Worm (Caenorhabditis elegans) whole organism, L3 larva: ENCODE data around the gene pfd-4.

Experiments
- aly-2 ChIP-seq: fragments of 150-350 bp; optimal IDR thresholded peaks from 2 replicates; lab custom pipeline; 2014; ENCODE audit warnings: missing biosample characterization, missing genetic modification characterization
- ama-1 ChIP-seq: fragments of 150-350 bp; optimal IDR thresholded peaks from 2 replicates; lab custom pipeline; 2018
- elt-1 ChIP-seq: fragments of 150-350 bp; optimal IDR thresholded peaks from 2 replicates; lab custom pipeline; 2014; ENCODE audit warnings: missing biosample characterization, missing genetic modification characterization
- nhr-12 ChIP-seq: fragments of 150-350 bp; optimal IDR thresholded peaks from 2 replicates; lab custom pipeline; 2014; ENCODE audit warnings: missing biosample characterization, missing genetic modification characterization

DNA sequence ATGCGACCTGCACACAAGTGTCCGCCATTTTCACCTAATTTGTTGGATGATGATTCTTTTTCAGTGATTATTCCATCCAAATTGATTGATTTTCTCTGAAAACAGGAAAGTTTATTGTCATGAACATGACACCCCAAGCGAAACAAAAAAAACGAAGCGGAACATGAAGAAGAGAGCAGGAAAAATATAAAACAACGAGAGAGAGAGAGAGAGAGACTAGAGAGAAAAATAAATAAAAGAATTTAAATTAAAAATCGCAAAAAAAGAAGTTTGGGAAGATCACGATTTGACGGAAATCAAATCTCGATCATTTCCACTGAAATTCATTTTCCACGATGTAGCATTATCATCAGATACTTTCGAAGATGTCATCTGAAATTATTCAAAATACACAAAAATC is 44.8 kb downstream of the pfd-4 start, which contains the start of gene klp-12:
- TF ChIP-seq ama-1 (lab: Kevin White, UChicago) (no peak), nhr-12 (no peak), aly-2 (tag; lab: Kevin White, UChicago) (no peak), elt-1 (tag; lab: Kevin White, UChicago) (no peak)
